Fruit fly (Drosophila melanogaster) whole organism, embryonic: ENCODE results near the gene Cyp6d4.

Experiments
- ATbp ChIP-seq: fragments of 200-800 bp; sonication (Bioruptor generic); optimal IDR thresholded peaks from 2 replicates; lab custom pipeline; 2017; ENCODE audit warnings: missing biosample characterization, mild to moderate bottlenecking, missing genetic modification characterization, missing genetic modification reagents
- Bgb ChIP-seq: fragments of 200-800 bp; sonication (Bioruptor generic); IDR thresholded peaks from 2 replicates; pipeline ENCODE4 v1.3.6; 2022; ENCODE audit warnings: missing biosample characterization, missing genetic modification characterization; ENCODE audit not compliant: partially characterized antibody
- CG1024 ChIP-seq: fragments of 200-800 bp; sonication (Bioruptor generic); IDR thresholded peaks from 2 replicates; pipeline ENCODE4 v1.3.6; 2022; ENCODE audit warnings: missing biosample characterization, missing genetic modification characterization
- CG10543 ChIP-seq: fragments of 200-800 bp; sonication (Bioruptor generic); optimal IDR thresholded peaks from 3 replicates; lab custom pipeline; 2017; ENCODE audit warnings: missing biosample characterization, mild to moderate bottlenecking, missing genetic modification characterization, moderate library complexity
- CG10654 ChIP-seq: fragments of 200-800 bp; sonication (Bioruptor generic); optimal IDR thresholded peaks from 2 replicates; lab custom pipeline; 2016; ENCODE audit warnings: missing biosample characterization, missing genetic modification characterization
- CG12744 ChIP-seq: fragments of 200-800 bp; sonication (Bioruptor generic); optimal IDR thresholded peaks from 2 replicates; lab custom pipeline; 2016; ENCODE audit warnings: missing biosample characterization, missing genetic modification characterization
- CG13287 ChIP-seq: fragments of 200-800 bp; sonication (Bioruptor generic); IDR thresholded peaks from 2 replicates; pipeline ENCODE4 v1.3.6; 2022; ENCODE audit warnings: missing biosample characterization, missing genetic modification characterization; ENCODE audit not compliant: partially characterized antibody
- CG13624 ChIP-seq: fragments of 200-800 bp; sonication (Bioruptor generic); optimal IDR thresholded peaks from 2 replicates; lab custom pipeline; 2016; ENCODE audit warnings: missing biosample characterization, missing genetic modification characterization
- CG14860 ChIP-seq: fragments of 200-800 bp; sonication (Bioruptor generic); IDR thresholded peaks from 3 replicates; pipeline ENCODE4 v1.3.6; 2022; ENCODE audit warnings: missing biosample characterization, missing genetic modification characterization; ENCODE audit not compliant: partially characterized antibody
- CG1647 ChIP-seq: fragments of 200-800 bp; sonication (Bioruptor generic); optimal IDR thresholded peaks from 3 replicates; lab custom pipeline; 2016; ENCODE audit warnings: missing biosample characterization, missing genetic modification characterization
- CG2199 ChIP-seq: fragments of 200-800 bp; sonication (Bioruptor generic); IDR thresholded peaks from 3 replicates; pipeline ENCODE4 v1.3.6; 2022; ENCODE audit warnings: missing biosample characterization, missing genetic modification characterization
- CG2678 ChIP-seq: fragments of 200-800 bp; sonication (Bioruptor generic); optimal IDR thresholded peaks from 3 replicates; lab custom pipeline; 2019; ENCODE audit warnings: missing biosample characterization, mild to moderate bottlenecking, missing genetic modification characterization, moderate library complexity
- CG31365 ChIP-seq: fragments of 200-800 bp; sonication (Bioruptor generic); optimal IDR thresholded peaks from 2 replicates; lab custom pipeline; 2018; ENCODE audit warnings: missing biosample characterization, mild to moderate bottlenecking, missing genetic modification characterization
- CG31441 ChIP-seq: fragments of 200-800 bp; sonication (Bioruptor generic); IDR thresholded peaks from 2 replicates; pipeline ENCODE4 v1.3.6; 2022; ENCODE audit warnings: missing biosample characterization, missing genetic modification characterization
- CG4328 ChIP-seq: fragments of 200-800 bp; sonication (Bioruptor generic); optimal IDR thresholded peaks from 3 replicates; lab custom pipeline; 2017; ENCODE audit warnings: missing biosample characterization, missing genetic modification reagents, missing genetic modification characterization
- CG6175 ChIP-seq: fragments of 200-800 bp; sonication (Bioruptor generic); IDR thresholded peaks from 3 replicates; pipeline ENCODE4 v1.3.6; 2022; ENCODE audit warnings: missing biosample characterization, missing genetic modification characterization
- CG6654 ChIP-seq: fragments of 200-800 bp; sonication (Bioruptor generic); optimal IDR thresholded peaks from 2 replicates; lab custom pipeline; 2017; ENCODE audit warnings: missing biosample characterization, mild to moderate bottlenecking, missing genetic modification characterization
- CG8281 ChIP-seq: fragments of 200-800 bp; sonication (Bioruptor generic); optimal IDR thresholded peaks from 2 replicates; lab custom pipeline; 2018; ENCODE audit warnings: missing biosample characterization, mild to moderate bottlenecking, missing genetic modification characterization, moderate library complexity
- CG8388 ChIP-seq: fragments of 200-800 bp; sonication (Bioruptor generic); optimal IDR thresholded peaks from 2 replicates; lab custom pipeline; 2019; ENCODE audit warnings: missing biosample characterization, mild to moderate bottlenecking, missing genetic modification characterization, moderate library complexity
- CG8944 ChIP-seq: fragments of 200-800 bp; sonication (Bioruptor generic); optimal IDR thresholded peaks from 3 replicates; lab custom pipeline; 2016; ENCODE audit warnings: missing biosample characterization, missing genetic modification characterization
- CTCF ChIP-seq: fragments of 200-800 bp; sonication (Bioruptor generic); optimal IDR thresholded peaks from 2 replicates; lab custom pipeline; 2017; ENCODE audit warnings: missing biosample characterization, mild to moderate bottlenecking, missing genetic modification characterization, moderate library complexity
- CrebB ChIP-seq: fragments of 200-800 bp; sonication (Bioruptor generic); optimal IDR thresholded peaks from 3 replicates; lab custom pipeline; 2018; ENCODE audit warnings: missing biosample characterization, mild to moderate bottlenecking, missing genetic modification characterization
- D19B ChIP-seq: fragments of 200-800 bp; sonication (Bioruptor generic); optimal IDR thresholded peaks from 2 replicates; lab custom pipeline; 2017; ENCODE audit warnings: missing biosample characterization, mild to moderate bottlenecking, missing genetic modification characterization
- Fer2 ChIP-seq: fragments of 200-800 bp; sonication (Bioruptor generic); optimal IDR thresholded peaks from 2 replicates; lab custom pipeline; 2018; ENCODE audit warnings: missing biosample characterization, mild to moderate bottlenecking, missing genetic modification characterization, moderate library complexity
- GATAe ChIP-seq: fragments of 200-800 bp; sonication (Bioruptor generic); conservative IDR thresholded peaks from 2 replicates; pipeline ENCODE4 v1.3.6; 2022; ENCODE audit warnings: missing biosample characterization, missing genetic modification characterization
- Hey ChIP-seq: fragments of 200-800 bp; sonication (Bioruptor generic); optimal IDR thresholded peaks from 3 replicates; lab custom pipeline; 2018; ENCODE audit warnings: missing biosample characterization, mild to moderate bottlenecking, missing genetic modification characterization
- Med ChIP-seq: fragments of 200-800 bp; sonication (Bioruptor generic); peaks from one replicate; lab custom pipeline; 2016; ENCODE audit warnings: missing biosample characterization, missing genetic modification characterization, mild to moderate bottlenecking, inconsistent platforms, moderate library complexity
- Oaz ChIP-seq: fragments of 200-800 bp; sonication (Bioruptor generic); IDR thresholded peaks from 2 replicates; pipeline ENCODE4 v1.3.6; 2022; ENCODE audit warnings: missing biosample characterization, missing genetic modification characterization
- Rfx ChIP-seq: fragments of 200-800 bp; sonication (Bioruptor generic); IDR thresholded peaks from 2 replicates; pipeline ENCODE4 v1.3.6; 2022; ENCODE audit warnings: missing biosample characterization, missing genetic modification characterization
- Sox102F ChIP-seq: fragments of 200-800 bp; sonication (Bioruptor generic); optimal IDR thresholded peaks from 2 replicates; lab custom pipeline; 2018; ENCODE audit warnings: missing biosample characterization, mild to moderate bottlenecking, missing genetic modification characterization, moderate library complexity
- cg ChIP-seq: fragments of 200-800 bp; sonication (Bioruptor generic); optimal IDR thresholded peaks from 3 replicates; lab custom pipeline; 2019; ENCODE audit warnings: missing biosample characterization, mild to moderate bottlenecking, missing genetic modification characterization, moderate library complexity
- danr ChIP-seq: fragments of 200-800 bp; sonication (Bioruptor generic); IDR thresholded peaks from 2 replicates; pipeline ENCODE4 v1.3.6; 2022; ENCODE audit warnings: missing biosample characterization, missing genetic modification characterization
- dmrt11E ChIP-seq: fragments of 200-800 bp; sonication (Bioruptor generic); optimal IDR thresholded peaks from 3 replicates; lab custom pipeline; 2018; ENCODE audit warnings: missing biosample characterization, mild to moderate bottlenecking, missing genetic modification characterization, moderate library complexity
- gro ChIP-seq: fragments of 200-800 bp; sonication (Bioruptor generic); optimal IDR thresholded peaks from 2 replicates; lab custom pipeline; 2016; ENCODE audit warnings: missing biosample characterization, missing genetic modification characterization
- gsb ChIP-seq: fragments of 200-800 bp; sonication (Bioruptor generic); IDR thresholded peaks from 2 replicates; pipeline ENCODE4 v1.3.6; 2022; ENCODE audit warnings: missing biosample characterization, missing genetic modification characterization
- jigr1 ChIP-seq: fragments of 200-800 bp; sonication (Bioruptor generic); IDR thresholded peaks from 3 replicates; pipeline ENCODE4 v1.3.6; 2022; ENCODE audit warnings: missing biosample characterization, missing genetic modification characterization
- jumu ChIP-seq: fragments of 200-800 bp; sonication (Bioruptor generic); optimal IDR thresholded peaks from 3 replicates; lab custom pipeline; 2016; ENCODE audit warnings: missing biosample characterization, missing genetic modification characterization
- onecut ChIP-seq: fragments of 200-800 bp; sonication (Bioruptor generic); IDR thresholded peaks from 2 replicates; pipeline ENCODE4 v1.3.6; 2022; ENCODE audit warnings: missing biosample characterization, missing genetic modification characterization
- pho ChIP-seq: fragments of 200-800 bp; sonication (Bioruptor generic); optimal IDR thresholded peaks from 2 replicates; lab custom pipeline; 2016; ENCODE audit warnings: missing biosample characterization, missing genetic modification characterization
- sr ChIP-seq: fragments of 200-800 bp; sonication (Bioruptor generic); IDR thresholded peaks from 3 replicates; pipeline ENCODE4 v1.3.6; 2022; ENCODE audit warnings: missing biosample characterization, missing genetic modification characterization
- tgo ChIP-seq: fragments of 200-800 bp; sonication (Bioruptor generic); IDR thresholded peaks from 3 replicates; pipeline ENCODE4 v1.3.6; 2022; ENCODE audit warnings: missing biosample characterization, missing genetic modification characterization
- toy ChIP-seq: fragments of 200-800 bp; sonication (Bioruptor generic); IDR thresholded peaks from 2 replicates; pipeline ENCODE4 v1.3.6; 2022; ENCODE audit warnings: missing biosample characterization, missing genetic modification characterization
- vvl ChIP-seq: fragments of 200-800 bp; sonication (Bioruptor generic); IDR thresholded peaks from 2 replicates; pipeline ENCODE4 v1.3.6; 2022; ENCODE audit warnings: missing biosample characterization, missing genetic modification characterization

Cyp6d4 gene

DNA sequence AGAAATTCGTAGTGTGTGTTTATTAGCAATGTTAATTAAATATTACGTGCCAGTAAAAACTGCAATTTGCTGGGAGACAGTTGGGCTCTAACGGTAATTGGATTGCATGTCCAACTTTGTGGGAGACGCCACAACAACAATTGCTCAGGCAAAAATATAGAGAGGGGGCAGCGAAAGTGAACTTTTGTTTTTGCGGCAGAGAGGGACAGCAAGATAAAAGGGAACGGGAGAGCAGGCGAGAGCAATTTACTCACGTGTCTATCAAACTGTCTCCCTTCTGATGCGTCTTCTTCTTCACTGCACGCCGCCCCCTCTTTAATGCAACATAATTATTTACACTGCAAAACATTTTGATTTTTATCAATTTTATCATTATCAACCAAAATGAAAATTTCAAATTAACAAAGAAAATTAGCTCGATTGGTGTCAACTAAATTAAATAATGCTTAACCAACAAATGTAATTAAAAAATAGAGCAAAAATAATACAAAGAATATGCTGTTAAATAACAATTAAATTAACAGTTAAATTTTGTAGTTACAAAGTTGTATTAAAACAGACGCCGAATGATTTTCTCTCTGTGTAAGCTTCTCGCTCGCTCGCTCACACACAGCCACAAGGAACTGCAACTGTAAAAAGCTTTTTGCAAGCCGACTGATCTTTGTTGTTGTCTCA is 30.7 kb upstream of the Cyp6d4 start (continued):
- TF ChIP-seq CG8281 (tag; lab: Kevin White, UChicago): peak; percentile 75
- TF ChIP-seq CG2678: peak; percentile 94
- peak; percentile 61 for TF ChIP-seq CG1647 (GFP tag; lab: Kevin White, UChicago)
- peak; percentile 58 for TF ChIP-seq Rfx
- peak; percentile 91 for TF ChIP-seq CG31441 (GFP tag; lab: Robert Waterston, UW)
- TF ChIP-seq CG4328 (GFP tag; lab: Kevin White, UChicago): peak; percentile 48
- TF ChIP-seq Hey (tag; lab: Kevin White, UChicago): no peak
- peak; percentile 83 for TF ChIP-seq CG10654 (GFP tag; lab: Kevin White, UChicago)
- no peak for TF ChIP-seq gro
- peak; percentile 79 for TF ChIP-seq vvl (GFP tag; lab: Robert Waterston, UW)
- peak; percentile 13 for TF ChIP-seq Fer2
- peak; percentile 26 for TF ChIP-seq CTCF (GFP tag; lab: Kevin White, UChicago)
- TF ChIP-seq gsb: no peak
- TF ChIP-seq CG6175 (GFP tag; lab: Robert Waterston, UW): no peak
- TF ChIP-seq GATAe (GFP tag; lab: Robert Waterston, UW): no peak
- no peak for TF ChIP-seq CG2199 (GFP tag; lab: Robert Waterston, UW)
- TF ChIP-seq CG13624 (GFP tag; lab: Kevin White, UChicago): peak; percentile 55
- no peak for TF ChIP-seq cg (GFP tag; lab: Kevin White, UChicago)
- no peak; the same call in 1 of the 2 replicates for TF ChIP-seq CG1024 (GFP tag; lab: Robert Waterston, UW)
- TF ChIP-seq D19B: peak; percentile 33
- TF ChIP-seq CG31365 (tag; lab: Kevin White, UChicago): no peak
- no peak for TF ChIP-seq Bgb (GFP tag; lab: Robert Waterston, UW)
- TF ChIP-seq ATbp (GFP tag; lab: Kevin White, UChicago): peak; percentile 77
- no peak for TF ChIP-seq sr
- TF ChIP-seq onecut (GFP tag; lab: Robert Waterston, UW): peak; percentile 72
- peak; percentile 61; the same call in 1 of the 3 replicates for TF ChIP-seq jigr1
- peak; percentile 41; the same call in 1 of the 3 replicates for TF ChIP-seq tgo
- TF ChIP-seq CG13287 (GFP tag; lab: Robert Waterston, UW): no peak
- no peak for TF ChIP-seq CG14860 (GFP tag; lab: Robert Waterston, UW)
- TF ChIP-seq danr: 0 out of 2 replicates have a peak, but pooled peaks have one; percentile 9
- peak; percentile 90 for TF ChIP-seq Sox102F
- no peak for TF ChIP-seq CG12744
- TF ChIP-seq CG6654 (GFP tag; lab: Kevin White, UChicago): peak; percentile 71
- peak; percentile 21 for TF ChIP-seq jumu (GFP tag; lab: Kevin White, UChicago)
- peak; percentile 80 for TF ChIP-seq Med (GFP tag; lab: Kevin White, UChicago)
- peak; percentile 23 for TF ChIP-seq pho (GFP tag; lab: Kevin White, UChicago)
- TF ChIP-seq dmrt11E (tag; lab: Kevin White, UChicago): peak; percentile 87
- TF ChIP-seq CrebB: no peak
- TF ChIP-seq CG8944: peak; percentile 45
- peak; percentile 84 for TF ChIP-seq CG8388 (GFP tag; lab: Kevin White, UChicago)
- TF ChIP-seq toy (GFP tag; lab: Robert Waterston, UW): no peak
- no peak for TF ChIP-seq Oaz
- TF ChIP-seq CG10543 (GFP tag; lab: Kevin White, UChicago): no peak
